Fruit fly (Drosophila melanogaster) whole organism, embryonic: ENCODE measurements around the gene MSBP.

Experiments
- B-H2 ChIP-seq: fragments of 200-800 bp; sonication (Bioruptor generic); optimal IDR thresholded peaks from 2 replicates; lab custom pipeline; 2018; ENCODE audit warnings: missing biosample characterization, mild to moderate bottlenecking, missing genetic modification characterization
- CG1024 ChIP-seq: fragments of 200-800 bp; sonication (Bioruptor generic); IDR thresholded peaks from 2 replicates; pipeline ENCODE4 v1.3.6; 2022; ENCODE audit warnings: missing biosample characterization, missing genetic modification characterization
- CG10543 ChIP-seq: fragments of 200-800 bp; sonication (Bioruptor generic); optimal IDR thresholded peaks from 3 replicates; lab custom pipeline; 2017; ENCODE audit warnings: missing biosample characterization, mild to moderate bottlenecking, missing genetic modification characterization, moderate library complexity
- CG11696 ChIP-seq: fragments of 200-800 bp; sonication (Bioruptor generic); IDR thresholded peaks from 2 replicates; pipeline ENCODE4 v1.3.6; 2022; ENCODE audit warnings: missing biosample characterization, missing genetic modification characterization
- CG14710 ChIP-seq: fragments of 200-800 bp; sonication (Bioruptor generic); optimal IDR thresholded peaks from 3 replicates; lab custom pipeline; 2019; ENCODE audit warnings: missing biosample characterization, mild to moderate bottlenecking, missing genetic modification characterization, moderate library complexity
- CG15011 ChIP-seq: fragments of 200-800 bp; sonication (Bioruptor generic); optimal IDR thresholded peaks from 3 replicates; lab custom pipeline; 2018; ENCODE audit warnings: missing biosample characterization, mild to moderate bottlenecking, missing genetic modification characterization
- CG15479 ChIP-seq: fragments of 200-800 bp; sonication (Bioruptor generic); optimal IDR thresholded peaks from 3 replicates; lab custom pipeline; 2019; ENCODE audit warnings: missing biosample characterization, mild to moderate bottlenecking, missing genetic modification characterization, moderate library complexity
- CG31441 ChIP-seq: fragments of 200-800 bp; sonication (Bioruptor generic); IDR thresholded peaks from 2 replicates; pipeline ENCODE4 v1.3.6; 2022; ENCODE audit warnings: missing biosample characterization, missing genetic modification characterization
- CG32532 ChIP-seq: fragments of 200-800 bp; sonication (Bioruptor generic); IDR thresholded peaks from 2 replicates; pipeline ENCODE4 v1.3.6; 2022; ENCODE audit warnings: missing biosample characterization, missing genetic modification characterization
- CG3726 ChIP-seq: fragments of 200-800 bp; sonication (Bioruptor generic); IDR thresholded peaks from 3 replicates; pipeline ENCODE4, ENCODE4 v1.3.6; 2022; ENCODE audit warnings: missing biosample characterization, missing genetic modification characterization
- CG3995 ChIP-seq: fragments of 200-800 bp; sonication (Bioruptor generic); optimal IDR thresholded peaks from 3 replicates; lab custom pipeline; 2016; ENCODE audit warnings: missing biosample characterization, missing genetic modification characterization
- CG4282 ChIP-seq: fragments of 200-800 bp; sonication (Bioruptor generic); optimal IDR thresholded peaks from 2 replicates; lab custom pipeline; 2016; ENCODE audit warnings: missing biosample characterization, missing genetic modification characterization
- CG6813 ChIP-seq: fragments of 200-800 bp; sonication (Bioruptor generic); optimal IDR thresholded peaks from 2 replicates; lab custom pipeline; 2017; ENCODE audit warnings: missing biosample characterization, missing genetic modification characterization, mild to moderate bottlenecking, moderate library complexity, missing genetic modification reagents
- CG7372 ChIP-seq: fragments of 200-800 bp; sonication (Bioruptor generic); IDR thresholded peaks from 2 replicates; pipeline ENCODE4 v1.3.6; 2022; ENCODE audit warnings: missing biosample characterization, missing genetic modification characterization
- CG7745 ChIP-seq: fragments of 200-800 bp; sonication (Bioruptor generic); optimal IDR thresholded peaks from 2 replicates; lab custom pipeline; 2018; ENCODE audit warnings: missing biosample characterization, mild to moderate bottlenecking, missing genetic modification characterization, moderate library complexity
- CG7963 ChIP-seq: fragments of 200-800 bp; sonication (Bioruptor generic); IDR thresholded peaks from 3 replicates; pipeline ENCODE4 v1.3.6; 2022; ENCODE audit warnings: missing biosample characterization, missing genetic modification characterization; ENCODE audit not compliant: partially characterized antibody
- Camta ChIP-seq: fragments of 200-800 bp; sonication (Bioruptor generic); optimal IDR thresholded peaks from 2 replicates; lab custom pipeline; 2016; ENCODE audit warnings: missing biosample characterization, missing genetic modification characterization
- CrebB ChIP-seq: fragments of 200-800 bp; sonication (Bioruptor generic); optimal IDR thresholded peaks from 3 replicates; lab custom pipeline; 2018; ENCODE audit warnings: missing biosample characterization, mild to moderate bottlenecking, missing genetic modification characterization
- Dll ChIP-seq: fragments of 200-800 bp; sonication (Bioruptor generic); IDR thresholded peaks from 4 replicates; pipeline ENCODE4 v1.3.6; 2022; ENCODE audit warnings: missing biosample characterization, missing genetic modification characterization; ENCODE audit not compliant: partially characterized antibody
- ERR ChIP-seq: fragments of 200-800 bp; sonication (Bioruptor generic); optimal IDR thresholded peaks from 2 replicates; lab custom pipeline; 2016; ENCODE audit warnings: missing biosample characterization, missing genetic modification characterization
- Gug ChIP-seq: fragments of 200-800 bp; sonication (Bioruptor generic); IDR thresholded peaks from 4 replicates; pipeline ENCODE4 v1.3.6; 2022; ENCODE audit warnings: missing biosample characterization, missing genetic modification characterization
- Hr3 ChIP-seq: fragments of 200-800 bp; sonication (Bioruptor generic); optimal IDR thresholded peaks from 3 replicates; lab custom pipeline; 2016; ENCODE audit warnings: missing biosample characterization, missing genetic modification characterization
- Hr39 ChIP-seq: fragments of >200 bp; optimal IDR thresholded peaks from 2 replicates; lab custom pipeline; 2017
- Hr78 ChIP-seq, 2 experiments: fragments of 200-800 bp in 1 of 2; fragments of >200 bp in 1 of 2; sonication (Bioruptor generic) in 1 of 2; optimal IDR thresholded peaks; 2 replicates each; lab custom pipeline; 2017 to 2019; ENCODE audit warnings: missing biosample characterization in 2 of 2, missing genetic modification characterization in 2 of 2, mild to moderate bottlenecking in 1 of 2, moderate library complexity in 1 of 2
- Hsf ChIP-seq: fragments of 200-800 bp; sonication (Bioruptor generic); optimal IDR thresholded peaks from 3 replicates; lab custom pipeline; 2016; ENCODE audit warnings: missing biosample characterization, missing genetic modification characterization
- NfI ChIP-seq: fragments of 200-800 bp; sonication (Bioruptor generic); optimal IDR thresholded peaks from 3 replicates; lab custom pipeline; 2018; ENCODE audit warnings: missing biosample characterization, mild to moderate bottlenecking, missing genetic modification characterization, moderate library complexity
- Opbp ChIP-seq: fragments of 200-800 bp; sonication (Bioruptor generic); IDR thresholded peaks from 3 replicates; pipeline ENCODE4 v1.3.6; 2022; ENCODE audit warnings: missing biosample characterization, missing genetic modification characterization; ENCODE audit not compliant: partially characterized antibody
- Poxn ChIP-seq: fragments of 200-800 bp; sonication (Bioruptor generic); IDR thresholded peaks from 2 replicates; pipeline ENCODE4 v1.3.6; 2022; ENCODE audit warnings: missing biosample characterization, missing genetic modification characterization
- abd-A ChIP-seq: fragments of 200-800 bp; sonication (Bioruptor generic); optimal IDR thresholded peaks from 3 replicates; lab custom pipeline; 2019; ENCODE audit warnings: missing biosample characterization, mild to moderate bottlenecking, missing genetic modification characterization, moderate library complexity
- br ChIP-seq: fragments of >200 bp; optimal IDR thresholded peaks from 2 replicates; lab custom pipeline; 2017
- btn ChIP-seq: fragments of 200-800 bp; sonication (Bioruptor generic); optimal IDR thresholded peaks from 2 replicates; lab custom pipeline; 2016; ENCODE audit warnings: missing biosample characterization, missing genetic modification characterization
- cato ChIP-seq: fragments of 200-800 bp; sonication (Bioruptor generic); optimal IDR thresholded peaks from 2 replicates; lab custom pipeline; 2016; ENCODE audit warnings: missing biosample characterization, missing genetic modification characterization, borderline replicate concordance
- cg ChIP-seq: fragments of 200-800 bp; sonication (Bioruptor generic); optimal IDR thresholded peaks from 3 replicates; lab custom pipeline; 2019; ENCODE audit warnings: missing biosample characterization, mild to moderate bottlenecking, missing genetic modification characterization, moderate library complexity
- danr ChIP-seq: fragments of 200-800 bp; sonication (Bioruptor generic); IDR thresholded peaks from 2 replicates; pipeline ENCODE4 v1.3.6; 2022; ENCODE audit warnings: missing biosample characterization, missing genetic modification characterization
- dimm ChIP-seq: fragments of 200-800 bp; sonication (Bioruptor generic); IDR thresholded peaks from 2 replicates; pipeline ENCODE4 v1.3.6; 2022; ENCODE audit warnings: missing biosample characterization, missing genetic modification characterization
- dpn ChIP-seq, 2 experiments: fragments of 200-800 bp; sonication (Bioruptor generic); optimal IDR thresholded peaks; 3 replicates each; lab custom pipeline; 2016; ENCODE audit warnings: missing biosample characterization in 2 of 2, missing genetic modification characterization in 2 of 2
- emc ChIP-seq: fragments of 200-800 bp; sonication (Bioruptor generic); optimal IDR thresholded peaks from 2 replicates; lab custom pipeline; 2016; ENCODE audit warnings: missing biosample characterization, missing genetic modification characterization
- fd96Cb ChIP-seq: fragments of 200-800 bp; sonication (Bioruptor generic); optimal IDR thresholded peaks from 2 replicates; lab custom pipeline; 2018; ENCODE audit warnings: missing biosample characterization, mild to moderate bottlenecking, missing genetic modification characterization, moderate library complexity
- ind ChIP-seq: fragments of 200-800 bp; sonication (Bioruptor generic); optimal IDR thresholded peaks from 3 replicates; lab custom pipeline; 2016; ENCODE audit warnings: missing biosample characterization, missing genetic modification characterization
- inv ChIP-seq: fragments of 200-800 bp; sonication (Bioruptor generic); IDR thresholded peaks from 2 replicates; pipeline ENCODE4 v1.3.6; 2022; ENCODE audit warnings: missing biosample characterization, missing genetic modification characterization; ENCODE audit not compliant: partially characterized antibody
- lola ChIP-seq, 3 experiments: fragments of >200 bp in 2 of 3; fragments of 200-800 bp in 1 of 3; sonication (Bioruptor generic) in 1 of 3; optimal IDR thresholded peaks; 2 replicates each; lab custom pipeline; 2017 to 2019; ENCODE audit warnings: missing biosample characterization in 3 of 3, missing genetic modification characterization in 3 of 3, mild to moderate bottlenecking in 1 of 3, moderate library complexity in 1 of 3
- nau ChIP-seq: fragments of 200-800 bp; sonication (Bioruptor generic); optimal IDR thresholded peaks from 3 replicates; lab custom pipeline; 2017; ENCODE audit warnings: missing biosample characterization, mild to moderate bottlenecking, missing genetic modification characterization, missing genetic modification reagents
- onecut ChIP-seq: fragments of 200-800 bp; sonication (Bioruptor generic); IDR thresholded peaks from 2 replicates; pipeline ENCODE4 v1.3.6; 2022; ENCODE audit warnings: missing biosample characterization, missing genetic modification characterization
- p53 ChIP-seq: fragments of 200-800 bp; sonication (Bioruptor generic); optimal IDR thresholded peaks from 2 replicates; lab custom pipeline; 2016; ENCODE audit warnings: missing biosample characterization, missing genetic modification characterization
- schlank ChIP-seq: fragments of 200-800 bp; sonication (Bioruptor generic); optimal IDR thresholded peaks from 2 replicates; lab custom pipeline; 2018; ENCODE audit warnings: missing biosample characterization, mild to moderate bottlenecking, missing genetic modification characterization
- sim ChIP-seq: fragments of 200-800 bp; sonication (Bioruptor generic); IDR thresholded peaks from 2 replicates; pipeline ENCODE4 v1.3.6; 2022; ENCODE audit warnings: missing biosample characterization, missing genetic modification characterization
- stc ChIP-seq: fragments of 200-800 bp; sonication (Bioruptor generic); IDR thresholded peaks from 2 replicates; pipeline ENCODE4 v1.3.6; 2022; ENCODE audit warnings: missing biosample characterization, missing genetic modification characterization
- twi ChIP-seq: fragments of 200-800 bp; optimal IDR thresholded peaks from 2 replicates; lab custom pipeline; 2019; ENCODE audit warnings: missing biosample characterization, mild to moderate bottlenecking, missing genetic modification characterization, moderate library complexity
- unpg ChIP-seq: fragments of 200-800 bp; sonication (Bioruptor generic); optimal IDR thresholded peaks from 3 replicates; lab custom pipeline; 2018; ENCODE audit warnings: missing biosample characterization, mild to moderate bottlenecking, missing genetic modification characterization, moderate library complexity
- zf30C ChIP-seq: fragments of 200-800 bp; sonication (Bioruptor generic); optimal IDR thresholded peaks from 3 replicates; lab custom pipeline; 2018; ENCODE audit warnings: missing biosample characterization, mild to moderate bottlenecking, missing genetic modification characterization

Gene MSBP

DNA sequence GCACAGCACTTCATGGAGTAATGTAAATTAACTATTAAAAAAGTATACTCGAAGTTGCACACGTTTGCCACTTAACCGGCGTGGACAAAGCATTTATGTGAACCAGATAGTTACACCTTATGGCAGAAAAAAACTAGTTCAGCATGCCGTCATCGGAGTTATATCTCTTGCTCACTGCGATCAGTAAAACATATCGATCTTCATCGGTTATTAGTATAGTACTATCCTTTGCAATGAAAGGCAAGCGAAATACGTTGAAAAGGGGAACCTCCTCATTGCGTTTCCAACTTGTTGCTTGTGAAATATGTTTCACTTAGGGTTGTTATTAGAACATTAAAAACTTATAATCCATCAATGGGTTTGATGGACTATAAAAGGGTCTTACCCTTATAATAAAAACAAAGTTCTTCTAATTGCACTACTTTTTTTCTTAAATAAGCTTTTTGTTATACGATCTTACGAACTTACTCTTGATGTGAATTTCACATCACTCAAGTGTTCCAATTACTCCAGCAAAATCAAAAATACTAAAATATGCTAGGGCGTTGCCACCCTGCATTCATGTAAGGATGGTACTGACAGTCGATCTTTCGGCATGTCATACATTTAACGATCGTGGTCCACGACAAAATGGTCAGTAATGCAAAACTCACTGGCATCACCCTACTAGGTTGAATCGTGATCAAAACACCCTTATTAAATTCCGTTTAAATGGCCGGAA, 19.8 kb upstream of the MSBP start, which contains the start of gene CycD (continued):
- TF ChIP-seq CG3995 (GFP tag; lab: Kevin White, UChicago): no peak
- no peak for TF ChIP-seq zf30C (GFP tag; lab: Kevin White, UChicago)
- no peak for TF ChIP-seq CG4282
- TF ChIP-seq btn (GFP tag; lab: Kevin White, UChicago): no peak
- TF ChIP-seq CG7963: peak; percentile 69
- TF ChIP-seq dimm (GFP tag; lab: Robert Waterston, UW): no peak
- TF ChIP-seq CG31441 (GFP tag; lab: Robert Waterston, UW): no peak
- peak; percentile 21; the same call in 1 of the 2 replicates for TF ChIP-seq inv (GFP tag; lab: Robert Waterston, UW)
- TF ChIP-seq cg (GFP tag; lab: Kevin White, UChicago): no peak
- peak; percentile 65 for TF ChIP-seq onecut (GFP tag; lab: Robert Waterston, UW)
- TF ChIP-seq nau (GFP tag; lab: Kevin White, UChicago): no peak
- peak; percentile 78 for TF ChIP-seq Opbp (GFP tag; lab: Robert Waterston, UW)
- TF ChIP-seq ERR (GFP tag; lab: Kevin White, UChicago): no peak
- TF ChIP-seq stc: no peak
- no peak for TF ChIP-seq NfI
- TF ChIP-seq B-H2 (GFP tag; lab: Kevin White, UChicago): no peak
- TF ChIP-seq CG14710 (tag; lab: Kevin White, UChicago): peak; percentile 53
- TF ChIP-seq Hsf (GFP tag; lab: Kevin White, UChicago): peak; percentile 31
- TF ChIP-seq Gug (GFP tag; lab: Robert Waterston, UW): no peak; the same call in 1 of the 4 replicates
- 0 out of 4 replicates have a peak, but pooled peaks have one; percentile 11 for TF ChIP-seq Dll (GFP tag; lab: Robert Waterston, UW)
- no peak for TF ChIP-seq Hr39
- no peak for TF ChIP-seq CG3726
- no peak for TF ChIP-seq abd-A (tag; lab: Kevin White, UChicago)
- no peak for TF ChIP-seq CG15011 (GFP tag; lab: Kevin White, UChicago)
- no peak for TF ChIP-seq CG6813 (GFP tag; lab: Kevin White, UChicago)
- peak; percentile 75 for TF ChIP-seq CG1024 (GFP tag; lab: Robert Waterston, UW)
- no peak for TF ChIP-seq CG32532 (GFP tag; lab: Robert Waterston, UW)
- no peak for TF ChIP-seq br
- TF ChIP-seq Hr78 (GFP tag; optimal IDR thresholded peaks at IDR 0.05; lab: Kevin White, UChicago): no peak
- no peak for TF ChIP-seq CrebB (tag; lab: Kevin White, UChicago)
- no peak for TF ChIP-seq CG15479
- TF ChIP-seq sim: no peak
- peak in 2 of 3 experiments; percentile 35 to 54 for TF ChIP-seq lola (GFP tag; optimal IDR thresholded peaks at IDR 0.05; lab: Kevin White, UChicago)
- TF ChIP-seq schlank (tag; lab: Kevin White, UChicago): no peak
- TF ChIP-seq unpg (GFP tag; lab: Kevin White, UChicago): no peak
- TF ChIP-seq danr (GFP tag; lab: Robert Waterston, UW): no peak
- no peak for TF ChIP-seq twi (tag; lab: Kevin White, UChicago)
- TF ChIP-seq emc: no peak
- no peak for TF ChIP-seq Poxn (GFP tag; lab: Robert Waterston, UW)
- TF ChIP-seq CG7372: no peak
- no peak for TF ChIP-seq CG7745 (tag; lab: Kevin White, UChicago)
- no peak for TF ChIP-seq Camta (GFP tag; lab: Kevin White, UChicago)
- TF ChIP-seq cato (GFP tag; lab: Kevin White, UChicago): no peak
- peak in 1 of 2 experiments; percentile 17 for TF ChIP-seq dpn (GFP tag; optimal IDR thresholded peaks at IDR 0.05; lab: Kevin White, UChicago)
- TF ChIP-seq CG10543 (GFP tag; lab: Kevin White, UChicago): no peak
- TF ChIP-seq fd96Cb (tag; lab: Kevin White, UChicago): no peak
- no peak for TF ChIP-seq CG11696 (GFP tag; lab: Robert Waterston, UW)
- TF ChIP-seq ind (GFP tag; lab: Kevin White, UChicago): no peak
- peak; percentile 37 for TF ChIP-seq Hr3
- no peak for TF ChIP-seq p53
